Worm (Caenorhabditis elegans) whole organism, L1 larva: ENCODE data around the gene orc-1.
A peak's percentile ranks its signal among the peaks of the same experiment; 100 is the strongest.

Source experiments
- C04F5.9 ChIP-seq: sonication (generic microtip); optimal IDR thresholded peaks from 2 replicates; lab custom pipeline; 2016; ENCODE audit warnings: missing genetic modification characterization, missing compliant biosample characterization
- C16A3.4 ChIP-seq: fragments of 150-350 bp; optimal IDR thresholded peaks from 2 replicates; lab custom pipeline; 2014; ENCODE audit warnings: missing biosample characterization, missing genetic modification characterization
- C34B4.2 ChIP-seq: sonication (generic microtip); optimal IDR thresholded peaks from 2 replicates; lab custom pipeline; 2017; ENCODE audit warnings: mild to moderate bottlenecking, missing genetic modification characterization, missing compliant biosample characterization
- F16B12.6 ChIP-seq: fragments of 150-350 bp; optimal IDR thresholded peaks from 2 replicates; lab custom pipeline; 2014; ENCODE audit warnings: missing biosample characterization, missing genetic modification characterization
- aha-1 ChIP-seq: fragments of 150-350 bp; optimal IDR thresholded peaks from 2 replicates; lab custom pipeline; 2014; ENCODE audit warnings: missing biosample characterization, missing genetic modification characterization
- aly-2 ChIP-seq: fragments of 150-350 bp; optimal IDR thresholded peaks from 2 replicates; lab custom pipeline; 2014; ENCODE audit warnings: missing biosample characterization, missing genetic modification characterization
- blmp-1 ChIP-seq: fragments of 150-350 bp; optimal IDR thresholded peaks from 2 replicates; lab custom pipeline; 2014; ENCODE audit warnings: missing biosample characterization, missing genetic modification characterization
- ceh-82 ChIP-seq, 3 experiments: fragments of 150-350 bp in 1 of 3; sonication (generic microtip) in 2 of 3; optimal IDR thresholded peaks; 2 replicates each; lab custom pipeline; 2014 to 2017; ENCODE audit warnings: missing biosample characterization in 3 of 3, missing genetic modification characterization in 3 of 3
- ces-1 ChIP-seq: fragments of 150-350 bp; optimal IDR thresholded peaks from 2 replicates; lab custom pipeline; 2014; ENCODE audit warnings: missing biosample characterization, missing genetic modification reagents, missing genetic modification characterization
- dpl-1 ChIP-seq, 3 experiments: fragments of 150-350 bp in 2 of 3; sonication (generic microtip) in 1 of 3; optimal IDR thresholded peaks; 2 replicates each; lab custom pipeline; 2014 to 2017; ENCODE audit warnings: missing biosample characterization in 3 of 3, missing genetic modification characterization in 3 of 3, missing genetic modification reagents in 3 of 3
- efl-1 ChIP-seq, 4 experiments: fragments of 150-350 bp; optimal IDR thresholded peaks in 3 of 4; peaks in 1 of 4; 1 replicate in 1 of 4; 2 replicates in 3 of 4; lab custom pipeline; 2014; ENCODE audit warnings: missing biosample characterization in 2 of 4, missing genetic modification characterization in 2 of 4, missing genetic modification reagents in 2 of 4
- efl-3 ChIP-seq: fragments of 200-800 bp; sonication (Bioruptor generic); optimal IDR thresholded peaks from 2 replicates; lab custom pipeline; 2018; ENCODE audit warnings: mild to moderate bottlenecking, missing genetic modification characterization, missing compliant biosample characterization
- egl-13 ChIP-seq: sonication (generic microtip); optimal IDR thresholded peaks from 2 replicates; lab custom pipeline; 2016; ENCODE audit warnings: missing genotype, missing genetic modification reagents, missing genetic modification characterization, missing compliant biosample characterization
- ets-5 ChIP-seq: fragments of 200-800 bp; sonication (Bioruptor generic); IDR thresholded peaks from 2 replicates; pipeline ENCODE4 v1.3.6; 2022; ENCODE audit warnings: missing genetic modification characterization, missing compliant biosample characterization
- fkh-10 ChIP-seq: sonication (generic microtip); optimal IDR thresholded peaks from 2 replicates; lab custom pipeline; 2017; ENCODE audit warnings: missing biosample characterization, missing genetic modification reagents, missing genetic modification characterization
- fkh-4 ChIP-seq: sonication (generic microtip); optimal IDR thresholded peaks from 2 replicates; lab custom pipeline; 2016; ENCODE audit warnings: missing compliant biosample characterization, missing genetic modification characterization, borderline replicate concordance
- fkh-8 ChIP-seq: sonication (generic microtip); optimal IDR thresholded peaks from 2 replicates; lab custom pipeline; 2016; ENCODE audit warnings: mild to moderate bottlenecking, missing genetic modification characterization, missing compliant biosample characterization
- fos-1 ChIP-seq: fragments of 150-350 bp; optimal IDR thresholded peaks from 2 replicates; lab custom pipeline; 2014; ENCODE audit warnings: missing biosample characterization, missing genetic modification characterization
- grh-1 ChIP-seq: fragments of 200-800 bp; sonication (Bioruptor generic); IDR thresholded peaks from 2 replicates; pipeline ENCODE4 v1.3.6; 2022; ENCODE audit warnings: missing genetic modification reagents, missing genetic modification characterization, missing compliant biosample characterization
- hlh-4 ChIP-seq: sonication (generic microtip); optimal IDR thresholded peaks from 2 replicates; lab custom pipeline; 2016; ENCODE audit warnings: mild to moderate bottlenecking, missing genetic modification characterization, missing compliant biosample characterization
- irx-1 ChIP-seq: sonication (generic microtip); optimal IDR thresholded peaks from 2 replicates; lab custom pipeline; 2016; ENCODE audit warnings: missing genetic modification characterization, missing compliant biosample characterization
- isw-1 ChIP-seq: fragments of 200-800 bp; sonication (Bioruptor generic); IDR thresholded peaks from 2 replicates; pipeline ENCODE4 v1.3.6; 2022; ENCODE audit warnings: missing genetic modification characterization, missing compliant biosample characterization
- jun-1 ChIP-seq: fragments of 150-350 bp; optimal IDR thresholded peaks from 2 replicates; lab custom pipeline; 2014; ENCODE audit warnings: missing biosample characterization, missing genetic modification reagents, missing genetic modification characterization
- lin-13 ChIP-seq: fragments of 150-350 bp; optimal IDR thresholded peaks from 2 replicates; lab custom pipeline; 2014; ENCODE audit warnings: missing biosample characterization, missing genetic modification reagents, missing genetic modification characterization
- lin-14 ChIP-seq: fragments of 200-800 bp; sonication (Bioruptor generic); optimal IDR thresholded peaks from 2 replicates; lab custom pipeline; 2018; ENCODE audit warnings: mild to moderate bottlenecking, missing genetic modification characterization, moderate library complexity, missing compliant biosample characterization
- lin-35 ChIP-seq, 2 experiments: fragments of 150-350 bp; optimal IDR thresholded peaks; 2 replicates each; lab custom pipeline; 2014; ENCODE audit warnings: missing biosample characterization in 2 of 2, missing genetic modification characterization in 2 of 2, missing genetic modification reagents in 2 of 2
- lin-39 ChIP-seq: fragments of 150-350 bp; optimal IDR thresholded peaks from 2 replicates; lab custom pipeline; 2014; ENCODE audit warnings: missing biosample characterization, missing genetic modification reagents, missing genetic modification characterization
- lir-3 ChIP-seq: sonication (generic microtip); optimal IDR thresholded peaks from 2 replicates; lab custom pipeline; 2016; ENCODE audit warnings: mild to moderate bottlenecking, missing genetic modification characterization, moderate library complexity, missing compliant biosample characterization; ENCODE audit not compliant: poor library complexity
- mdl-1 ChIP-seq, 2 experiments: fragments of 150-350 bp; optimal IDR thresholded peaks; 2 replicates each; lab custom pipeline; 2014 to 2017; ENCODE audit warnings: missing biosample characterization in 2 of 2, missing genetic modification characterization in 2 of 2, inconsistent platforms in 1 of 2
- nhr-11 ChIP-seq: fragments of 150-350 bp; optimal IDR thresholded peaks from 2 replicates; lab custom pipeline; 2014; ENCODE audit warnings: missing biosample characterization, missing genetic modification characterization
- nhr-12 ChIP-seq: sonication (generic microtip); optimal IDR thresholded peaks from 2 replicates; lab custom pipeline; 2017; ENCODE audit warnings: missing biosample characterization, missing genetic modification characterization
- nhr-237 ChIP-seq: fragments of 150-350 bp; optimal IDR thresholded peaks from 2 replicates; lab custom pipeline; 2014; ENCODE audit warnings: missing biosample characterization, missing genetic modification characterization
- nhr-47 ChIP-seq: sonication (generic microtip); optimal IDR thresholded peaks from 2 replicates; lab custom pipeline; 2016; ENCODE audit warnings: mild to moderate bottlenecking, missing genetic modification characterization, moderate library complexity, missing compliant biosample characterization
- nhr-71 ChIP-seq: sonication (generic microtip); optimal IDR thresholded peaks from 2 replicates; lab custom pipeline; 2016; ENCODE audit warnings: mild to moderate bottlenecking, missing genetic modification characterization, moderate library complexity, missing compliant biosample characterization
- nhr-76 ChIP-seq: sonication (generic microtip); optimal IDR thresholded peaks from 2 replicates; lab custom pipeline; 2017; ENCODE audit warnings: missing biosample characterization, missing genetic modification characterization
- nhr-77 ChIP-seq: fragments of 150-350 bp; optimal IDR thresholded peaks from 2 replicates; lab custom pipeline; 2014; ENCODE audit warnings: missing biosample characterization, missing genetic modification characterization
- pag-3 ChIP-seq: sonication (generic microtip); optimal IDR thresholded peaks from 2 replicates; lab custom pipeline; 2017; ENCODE audit warnings: missing genetic modification characterization, mild to moderate bottlenecking, missing compliant biosample characterization, antibody characterized with exemption, borderline replicate concordance; ENCODE audit not compliant: insufficient read depth
- pqm-1 ChIP-seq: sonication (generic microtip); optimal IDR thresholded peaks from 3 replicates; lab custom pipeline; 2017; ENCODE audit warnings: missing biosample characterization, missing genetic modification characterization
- skn-1 ChIP-seq: fragments of 150-350 bp; optimal IDR thresholded peaks from 2 replicates; lab custom pipeline; 2014; ENCODE audit warnings: missing biosample characterization, missing genetic modification characterization
- snpc-4 ChIP-seq: fragments of 150-350 bp; optimal IDR thresholded peaks from 2 replicates; lab custom pipeline; 2014; ENCODE audit warnings: missing biosample characterization, missing genetic modification characterization
- sptf-1 ChIP-seq: fragments of 150-350 bp; optimal IDR thresholded peaks from 2 replicates; lab custom pipeline; 2014; ENCODE audit warnings: missing biosample characterization, missing genetic modification characterization
- sup-37 ChIP-seq: fragments of 200-800 bp; sonication (Bioruptor generic); optimal IDR thresholded peaks from 2 replicates; lab custom pipeline; 2018; ENCODE audit warnings: mild to moderate bottlenecking, missing genetic modification characterization, missing compliant biosample characterization
- tbx-2 ChIP-seq: sonication (generic microtip); optimal IDR thresholded peaks from 2 replicates; lab custom pipeline; 2016; ENCODE audit warnings: missing genetic modification characterization, missing compliant biosample characterization
- tlp-1 ChIP-seq: fragments of 150-350 bp; optimal IDR thresholded peaks from 2 replicates; lab custom pipeline; 2014; ENCODE audit warnings: missing biosample characterization, missing genetic modification characterization
- unc-30 ChIP-seq: sonication (generic microtip); optimal IDR thresholded peaks from 2 replicates; lab custom pipeline; 2017; ENCODE audit warnings: missing biosample characterization, missing genetic modification characterization
- unc-62 ChIP-seq: fragments of 150-350 bp; optimal IDR thresholded peaks from 2 replicates; lab custom pipeline; 2014; ENCODE audit warnings: missing biosample characterization, missing genetic modification reagents, missing genetic modification characterization
- unc-86 ChIP-seq: sonication (generic microtip); optimal IDR thresholded peaks from 2 replicates; lab custom pipeline; 2016; ENCODE audit warnings: missing genetic modification characterization, missing compliant biosample characterization
- xbp-1 ChIP-seq: sonication (generic microtip); optimal IDR thresholded peaks from 2 replicates; lab custom pipeline; 2016; ENCODE audit warnings: missing genetic modification characterization, missing compliant biosample characterization
- zag-1 ChIP-seq: fragments of 150-350 bp; optimal IDR thresholded peaks from 2 replicates; lab custom pipeline; 2014; ENCODE audit warnings: missing biosample characterization, missing genetic modification characterization
- zip-4 ChIP-seq: fragments of 200-800 bp; sonication (Bioruptor generic); optimal IDR thresholded peaks from 2 replicates; lab custom pipeline; 2018; ENCODE audit warnings: mild to moderate bottlenecking, missing genetic modification characterization, moderate library complexity, missing compliant biosample characterization

Gene orc-1

ce11 chrIII:10615166-10615565, 27.8 kb upstream of the orc-1 start, which contains the start of gene mrpl-22:
TSS of gene mrpl-22 (plus strand) at chrIII:10615466.
- TF ChIP-seq sptf-1 (tag; lab: Kevin White, UChicago) = no peak
- TF ChIP-seq nhr-237 (tag; lab: Kevin White, UChicago) = no peak
- no peak for TF ChIP-seq irx-1
- TF ChIP-seq nhr-77 (tag; lab: Kevin White, UChicago) = no peak
- TF ChIP-seq nhr-12 (tag; lab: Kevin White, UChicago) = no peak
- TF ChIP-seq unc-30 (tag; lab: Kevin White, UChicago) = no peak
- no peak for TF ChIP-seq lir-3 (tag; lab: Kevin White, UChicago)

ce11 chrIII:10621208-10621607, 21.7 kb upstream of the orc-1 start, which contains the start of the genes lron-10 and hpr-9:
TSS of gene lron-10 (minus strand) at chrIII:10621369.
TSS of gene hpr-9 (plus strand) at chrIII:10621551.
- no peak for TF ChIP-seq zag-1
- peak; percentile 84 for TF ChIP-seq xbp-1
- peak; percentile 97 for TF ChIP-seq lir-3 (tag; lab: Kevin White, UChicago)
- no peak for TF ChIP-seq pqm-1 (tag; lab: Kevin White, UChicago)
- TF ChIP-seq skn-1 (tag; lab: Kevin White, UChicago) = peak; percentile 80
- no peak for TF ChIP-seq ets-5
- peak in 1 of 2 experiments; percentile 77 for TF ChIP-seq mdl-1 (tag; optimal IDR thresholded peaks at IDR 0.05; lab: Kevin White, UChicago)
- no peak for TF ChIP-seq pag-3 (tag; lab: Kevin White, UChicago)
- TF ChIP-seq lin-35 (GFP tag; optimal IDR thresholded peaks at IDR 0.05; lab: Kevin White, UChicago) = peak; percentile 78 to 90
- TF ChIP-seq ceh-82 (tag; optimal IDR thresholded peaks at IDR 0.05; lab: Kevin White, UChicago) = peak in 2 of 3 experiments; percentile 36 to 66
- peak; percentile 22 for TF ChIP-seq C34B4.2 (tag; lab: Kevin White, UChicago)
- TF ChIP-seq unc-86 (tag; lab: Kevin White, UChicago) = peak; percentile 70
- peak; percentile 93 for TF ChIP-seq C04F5.9 (tag; lab: Kevin White, UChicago)
- TF ChIP-seq lin-39 = peak; percentile 58
- TF ChIP-seq nhr-76 (tag; lab: Kevin White, UChicago) = no peak
- TF ChIP-seq unc-30 (tag; lab: Kevin White, UChicago) = no peak
- peak; percentile 56; the same call in 1 of the 2 replicates for TF ChIP-seq isw-1 (GFP tag; lab: Robert Waterston, UW)
- peak; percentile 47 for TF ChIP-seq hlh-4 (tag; lab: Kevin White, UChicago)
- peak; percentile 13 for TF ChIP-seq fos-1 (tag; lab: Kevin White, UChicago)
- TF ChIP-seq fkh-4 (tag; lab: Kevin White, UChicago) = peak; percentile 98
- no peak for TF ChIP-seq tlp-1
- TF ChIP-seq nhr-77 (tag; lab: Kevin White, UChicago) = peak; percentile 46
- peak; percentile 32 for TF ChIP-seq snpc-4 (tag; lab: Kevin White, UChicago)
- TF ChIP-seq grh-1 (GFP tag; lab: Robert Waterston, UW) = peak; percentile 90
- TF ChIP-seq fkh-10 (GFP tag; lab: Kevin White, UChicago) = no peak
- peak; percentile 50 for TF ChIP-seq zip-4 (GFP tag; lab: Kevin White, UChicago)
- TF ChIP-seq sup-37 (GFP tag; lab: Kevin White, UChicago) = peak; percentile 47
- TF ChIP-seq lin-14 (GFP tag; lab: Kevin White, UChicago) = peak; percentile 87
- peak; percentile 91 for TF ChIP-seq blmp-1
- TF ChIP-seq nhr-11 = no peak
- peak; percentile 93 for TF ChIP-seq tbx-2 (tag; lab: Kevin White, UChicago)
- TF ChIP-seq sptf-1 (tag; lab: Kevin White, UChicago) = no peak
- peak; percentile 49 for TF ChIP-seq aly-2 (tag; lab: Kevin White, UChicago)
- peak; percentile 85 for TF ChIP-seq egl-13 (tag; lab: Kevin White, UChicago)
- peak; percentile 81 for TF ChIP-seq fkh-8
- peak; percentile 77 for TF ChIP-seq efl-3
- TF ChIP-seq ces-1 (GFP tag; lab: Kevin White, UChicago) = no peak
- TF ChIP-seq unc-62 (GFP tag; lab: Kevin White, UChicago) = no peak
- TF ChIP-seq jun-1 (tag; lab: Kevin White, UChicago) = peak; percentile 28
- no peak for TF ChIP-seq nhr-12 (tag; lab: Kevin White, UChicago)
- TF ChIP-seq nhr-71 = peak; percentile 95
- peak; percentile 77 for TF ChIP-seq lin-13 (GFP tag; lab: Kevin White, UChicago)
- peak; percentile 76 to 85 (median 82) for TF ChIP-seq dpl-1 (GFP tag; optimal IDR thresholded peaks at IDR 0.05; lab: Kevin White, UChicago)
- peak; percentile 94 for TF ChIP-seq nhr-47 (tag; lab: Kevin White, UChicago)
- TF ChIP-seq aha-1 (tag; lab: Kevin White, UChicago) = no peak
- peak; percentile 45 for TF ChIP-seq F16B12.6 (tag; lab: Kevin White, UChicago)
- TF ChIP-seq C16A3.4 = peak; percentile 70
- TF ChIP-seq efl-1 (optimal IDR thresholded peaks at IDR 0.05; lab: Kevin White, UChicago) = peak; percentile 74 to 84
- peak; percentile 85 to 98 for TF ChIP-seq efl-1 (GFP tag; optimal IDR thresholded peaks at IDR 0.05 in 1 of 2; lab: Kevin White, UChicago)
